Fruit fly (Drosophila melanogaster) whole organism, adult: ENCODE data around the gene CG13698.

ENCODE experiments used
- CG11617 ChIP-seq: fragments of 200-800 bp; sonication (Bioruptor generic); optimal IDR thresholded peaks from 2 replicates; lab custom pipeline; 2017; ENCODE audit warnings: mild to moderate bottlenecking, missing biosample characterization, missing genetic modification reagents, missing genetic modification characterization
- CG12768 ChIP-seq: fragments of 200-800 bp; sonication (Bioruptor generic); optimal IDR thresholded peaks from 2 replicates; lab custom pipeline; 2017; ENCODE audit warnings: missing biosample characterization, missing genetic modification characterization, mild to moderate bottlenecking, moderate library complexity, missing genetic modification reagents
- CG14711 ChIP-seq: fragments of 200-800 bp; sonication (Bioruptor generic); optimal IDR thresholded peaks from 2 replicates; lab custom pipeline; 2018; ENCODE audit warnings: missing biosample characterization, mild to moderate bottlenecking, missing genetic modification characterization, moderate library complexity
- CG1620 ChIP-seq: fragments of 200-800 bp; sonication (Bioruptor generic); optimal IDR thresholded peaks from 2 replicates; lab custom pipeline; 2016; ENCODE audit warnings: missing biosample characterization, missing genetic modification characterization
- CG33017 ChIP-seq: fragments of 200-800 bp; sonication (Bioruptor generic); optimal IDR thresholded peaks from 2 replicates; lab custom pipeline; 2018; ENCODE audit warnings: missing biosample characterization, mild to moderate bottlenecking, missing genetic modification characterization, moderate library complexity
- CG5204 ChIP-seq: fragments of 200-800 bp; sonication (Bioruptor generic); optimal IDR thresholded peaks from 2 replicates; lab custom pipeline; 2016; ENCODE audit warnings: missing biosample characterization, missing genetic modification characterization
- CG7045 ChIP-seq: fragments of 200-800 bp; sonication (Bioruptor generic); optimal IDR thresholded peaks from 2 replicates; lab custom pipeline; 2017; ENCODE audit warnings: missing biosample characterization, mild to moderate bottlenecking, missing genetic modification characterization
- CG7101 ChIP-seq: fragments of 200-800 bp; sonication (Bioruptor generic); optimal IDR thresholded peaks from 2 replicates; lab custom pipeline; 2018; ENCODE audit warnings: missing biosample characterization, mild to moderate bottlenecking, missing genetic modification characterization, moderate library complexity
- Clk ChIP-seq: fragments of 200-800 bp; sonication (Bioruptor generic); optimal IDR thresholded peaks from 2 replicates; lab custom pipeline; 2017; ENCODE audit warnings: missing biosample characterization, missing genetic modification characterization
- Crg-1 ChIP-seq: fragments of 200-800 bp; sonication (Bioruptor generic); optimal IDR thresholded peaks from 2 replicates; lab custom pipeline; 2016; ENCODE audit warnings: missing biosample characterization, missing genetic modification characterization
- Hr96 ChIP-seq: fragments of 200-800 bp; sonication (Bioruptor generic); optimal IDR thresholded peaks from 2 replicates; lab custom pipeline; 2016; ENCODE audit warnings: missing biosample characterization, missing genetic modification characterization
- Mnt ChIP-seq: fragments of 200-800 bp; sonication (Bioruptor generic); optimal IDR thresholded peaks from 2 replicates; lab custom pipeline; 2016; ENCODE audit warnings: missing biosample characterization, mild to moderate bottlenecking, missing genetic modification characterization
- bab1 ChIP-seq: fragments of 200-800 bp; sonication (Bioruptor generic); optimal IDR thresholded peaks from 3 replicates; lab custom pipeline; 2019; ENCODE audit warnings: missing biosample characterization, mild to moderate bottlenecking, missing genetic modification characterization, moderate library complexity
- cic ChIP-seq: fragments of 200-800 bp; sonication (Bioruptor generic); optimal IDR thresholded peaks from 2 replicates; lab custom pipeline; 2017; ENCODE audit warnings: missing biosample characterization, mild to moderate bottlenecking, missing genetic modification characterization, moderate library complexity
- cnc ChIP-seq, 2 experiments: fragments of >200 bp; optimal IDR thresholded peaks; 2 replicates each; lab custom pipeline; 2017
- kay ChIP-seq: fragments of 200-800 bp; sonication (Bioruptor generic); peaks from one replicate; lab custom pipeline; 2016; ENCODE audit warnings: missing biosample characterization, missing genetic modification characterization, borderline replicate concordance
- ovo ChIP-seq: fragments of 200-800 bp; sonication (Bioruptor generic); optimal IDR thresholded peaks from 2 replicates; lab custom pipeline; 2016; ENCODE audit warnings: missing biosample characterization, missing genetic modification characterization
- pad ChIP-seq: fragments of 200-800 bp; sonication (Bioruptor generic); optimal IDR thresholded peaks from 3 replicates; lab custom pipeline; 2017; ENCODE audit warnings: missing biosample characterization, missing genetic modification characterization, mild to moderate bottlenecking, moderate library complexity, missing genetic modification reagents
- tj ChIP-seq: fragments of 200-800 bp; sonication (Bioruptor generic); optimal IDR thresholded peaks from 3 replicates; lab custom pipeline; 2017; ENCODE audit warnings: missing biosample characterization, mild to moderate bottlenecking, missing genetic modification characterization, moderate library complexity
- toe ChIP-seq: fragments of 200-800 bp; sonication (Bioruptor generic); optimal IDR thresholded peaks from 2 replicates; lab custom pipeline; 2016; ENCODE audit warnings: missing biosample characterization, missing genetic modification characterization

The CG13698 gene

DNA sequence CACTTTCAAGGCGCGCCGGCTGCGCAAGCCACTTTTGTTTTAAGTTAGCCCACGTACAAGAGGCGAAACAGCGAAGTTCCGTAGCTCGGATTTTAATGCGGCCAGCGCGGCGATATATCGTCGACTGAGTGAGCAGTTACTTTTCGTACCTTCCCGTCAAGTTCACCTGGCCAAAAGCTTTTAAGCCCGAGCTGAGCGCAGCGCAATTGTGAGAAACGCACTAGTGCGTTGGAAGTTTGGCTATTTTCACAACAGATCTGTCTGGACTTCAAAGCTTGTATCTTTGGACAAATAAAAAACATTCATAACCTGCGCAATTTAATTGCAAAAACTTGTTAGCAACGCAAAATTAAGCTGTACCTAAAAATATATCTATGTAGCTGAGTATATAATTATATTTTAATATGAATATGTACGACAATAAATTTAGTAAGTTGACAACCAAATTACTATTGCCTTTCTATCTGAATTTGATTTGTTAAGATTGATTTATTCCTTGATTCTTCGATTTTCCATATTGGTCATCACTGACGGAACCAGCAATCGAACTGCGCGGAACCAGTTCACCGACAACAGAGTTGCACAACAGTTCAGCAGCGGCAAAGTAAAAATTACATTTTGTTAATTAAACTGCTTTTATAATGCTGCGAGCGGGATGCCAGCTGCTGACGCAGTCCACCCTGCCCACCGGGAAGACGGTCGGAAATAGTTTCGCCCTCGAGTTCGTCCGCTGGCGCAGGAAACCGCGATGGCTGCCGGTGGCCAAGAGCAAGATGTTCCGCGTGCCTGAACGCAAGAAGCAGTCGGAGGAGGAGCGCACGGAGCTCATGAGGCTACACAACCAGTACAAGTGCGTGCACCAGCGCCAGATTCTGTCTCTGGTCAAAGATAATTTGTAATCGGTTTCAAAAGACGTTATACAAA lies at the start of gene CG13698, which contains the start of gene mRpS26:
CG13698 (minus strand) TSS at position 129 of the 924 bp plus-strand sequence.
mRpS26 (plus strand) TSS at position 559 of the 924 bp plus-strand sequence.
- TF ChIP-seq cnc (optimal IDR thresholded peaks at IDR 0.05; lab: Kevin White, UChicago) = no peak
- TF ChIP-seq CG5204 (GFP tag; lab: Kevin White, UChicago) = no peak
- TF ChIP-seq kay (GFP tag; lab: Kevin White, UChicago) = no peak
- TF ChIP-seq toe = peak; percentile 73
- TF ChIP-seq CG11617 (GFP tag; lab: Kevin White, UChicago) = peak; percentile 81
- peak; percentile 92 for TF ChIP-seq tj
- peak; percentile 78 for TF ChIP-seq CG14711
- peak; percentile 46 for TF ChIP-seq Crg-1 (GFP tag; lab: Kevin White, UChicago)
- no peak for TF ChIP-seq Hr96 (GFP tag; lab: Kevin White, UChicago)
- TF ChIP-seq Clk (GFP tag; lab: Kevin White, UChicago) = peak; percentile 34
- peak; percentile 89 for TF ChIP-seq CG12768 (GFP tag; lab: Kevin White, UChicago)
- peak; percentile 15 for TF ChIP-seq ovo (GFP tag; lab: Kevin White, UChicago)
- TF ChIP-seq cic = no peak
- peak; percentile 58 for TF ChIP-seq CG1620
- peak; percentile 82 for TF ChIP-seq CG7045 (GFP tag; lab: Kevin White, UChicago)
- peak; percentile 66 for TF ChIP-seq bab1
- TF ChIP-seq Mnt (GFP tag; lab: Kevin White, UChicago) = peak; percentile 22
- peak; percentile 59 for TF ChIP-seq pad (GFP tag; lab: Kevin White, UChicago)
- peak; percentile 80 for TF ChIP-seq CG33017 (tag; lab: Kevin White, UChicago)
- peak; percentile 79 for TF ChIP-seq CG7101 (tag; lab: Kevin White, UChicago)

DNA sequence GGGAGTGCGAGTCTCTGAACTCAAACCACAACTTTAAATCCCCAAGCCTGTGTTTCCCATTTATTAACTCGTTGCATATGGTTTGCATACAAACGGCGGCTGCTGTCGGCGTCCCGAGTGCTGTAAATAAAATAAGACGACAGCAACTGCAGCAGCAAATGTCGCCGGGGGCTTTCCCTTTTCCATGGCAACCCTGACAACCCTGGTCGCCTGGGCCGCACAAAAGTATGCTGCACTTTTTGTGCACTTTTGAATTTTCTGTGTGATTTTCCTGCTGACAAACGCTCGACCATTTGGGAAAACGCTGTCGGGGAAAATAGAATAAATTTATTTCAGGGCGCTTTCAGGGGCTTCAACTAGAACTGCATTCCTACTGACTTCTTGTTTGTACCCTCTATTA lies 48.2 kb upstream of the CG13698 start:
- no peak for TF ChIP-seq CG5204 (GFP tag; lab: Kevin White, UChicago)
- TF ChIP-seq CG11617 (GFP tag; lab: Kevin White, UChicago) = no peak
- TF ChIP-seq CG7101 (tag; lab: Kevin White, UChicago) = no peak
- peak; percentile 32 for TF ChIP-seq CG14711
- TF ChIP-seq Hr96 (GFP tag; lab: Kevin White, UChicago) = no peak

DNA sequence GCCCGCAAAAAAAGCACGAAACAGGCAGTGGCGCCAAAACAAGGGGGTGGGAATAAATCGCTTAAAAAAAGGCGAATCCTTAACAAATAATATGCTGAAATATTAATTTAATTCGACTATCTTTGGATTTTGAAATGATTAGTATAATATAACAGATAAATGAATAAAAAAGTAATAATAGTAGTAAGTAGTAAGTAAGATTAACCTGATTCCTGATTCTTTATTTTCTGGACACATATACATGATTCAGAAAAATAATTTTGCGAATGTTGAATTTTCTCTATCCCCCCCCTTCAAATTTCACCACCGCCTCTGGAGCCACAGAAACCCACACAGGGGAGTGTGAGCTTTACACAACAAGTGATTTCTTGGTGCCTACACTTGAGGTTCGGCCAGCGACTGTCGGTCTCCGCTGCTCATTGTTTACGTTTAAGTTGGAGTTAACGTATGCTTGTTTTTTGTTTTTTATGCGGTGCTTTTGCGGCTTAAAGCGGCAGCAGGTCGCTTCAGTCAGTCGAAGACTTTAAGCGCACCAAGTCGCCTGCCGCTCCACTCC lies 42.5 kb upstream of the CG13698 start, which contains the start of gene CG7330:
CG7330 (plus strand) TSS at position 506 of the 556 bp plus-strand sequence.
- no peak for TF ChIP-seq CG5204 (GFP tag; lab: Kevin White, UChicago)
- peak; percentile 94 for TF ChIP-seq bab1
- TF ChIP-seq pad (GFP tag; lab: Kevin White, UChicago) = peak; percentile 72
- no peak for TF ChIP-seq cic
- TF ChIP-seq tj = peak; percentile 56
- no peak for TF ChIP-seq kay (GFP tag; lab: Kevin White, UChicago)
- TF ChIP-seq Mnt (GFP tag; lab: Kevin White, UChicago) = no peak
- TF ChIP-seq CG11617 (GFP tag; lab: Kevin White, UChicago) = peak; percentile 53
- no peak for TF ChIP-seq Hr96 (GFP tag; lab: Kevin White, UChicago)
- TF ChIP-seq Clk (GFP tag; lab: Kevin White, UChicago) = no peak
- TF ChIP-seq CG33017 (tag; lab: Kevin White, UChicago) = no peak
- peak; percentile 49 for TF ChIP-seq Crg-1 (GFP tag; lab: Kevin White, UChicago)
- no peak for TF ChIP-seq CG7045 (GFP tag; lab: Kevin White, UChicago)
- TF ChIP-seq CG7101 (tag; lab: Kevin White, UChicago) = peak; percentile 35
- TF ChIP-seq ovo (GFP tag; lab: Kevin White, UChicago) = no peak
- TF ChIP-seq CG12768 (GFP tag; lab: Kevin White, UChicago) = no peak
- TF ChIP-seq toe = peak; percentile 7
- TF ChIP-seq CG14711 = peak; percentile 56
- no peak for TF ChIP-seq cnc (optimal IDR thresholded peaks at IDR 0.05; lab: Kevin White, UChicago)
- peak; percentile 30 for TF ChIP-seq CG1620

DNA sequence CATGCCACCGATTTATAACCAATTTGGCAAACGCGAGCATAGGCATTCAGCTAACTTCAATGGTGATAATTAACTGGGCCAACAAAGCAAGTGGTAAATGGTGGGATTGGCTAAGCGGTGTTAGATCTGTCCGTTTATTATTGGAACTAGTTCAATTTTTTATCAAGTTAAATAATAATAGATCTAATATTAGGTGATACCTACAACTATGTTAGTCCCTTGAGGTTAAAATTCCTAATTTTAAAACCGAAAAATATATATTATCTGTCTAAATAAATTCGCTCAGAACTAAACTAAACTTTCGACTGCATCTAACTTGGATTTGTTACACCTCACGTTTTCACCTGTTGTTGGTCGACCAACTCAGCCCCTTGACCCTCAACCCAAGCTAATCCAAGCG lies 41.6 kb upstream of the CG13698 start:
- TF ChIP-seq Hr96 (GFP tag; lab: Kevin White, UChicago) (no peak), cnc (optimal IDR thresholded peaks at IDR 0.05; lab: Kevin White, UChicago) (no peak), CG12768 (GFP tag; lab: Kevin White, UChicago) (no peak), CG14711 (no peak), pad (GFP tag; lab: Kevin White, UChicago) (no peak), CG11617 (GFP tag; lab: Kevin White, UChicago) (no peak), Clk (GFP tag; lab: Kevin White, UChicago) (no peak), CG7101 (tag; lab: Kevin White, UChicago) (no peak), Mnt (GFP tag; lab: Kevin White, UChicago) (no peak), CG33017 (tag; lab: Kevin White, UChicago) (no peak), tj (no peak), CG1620 (no peak)

DNA sequence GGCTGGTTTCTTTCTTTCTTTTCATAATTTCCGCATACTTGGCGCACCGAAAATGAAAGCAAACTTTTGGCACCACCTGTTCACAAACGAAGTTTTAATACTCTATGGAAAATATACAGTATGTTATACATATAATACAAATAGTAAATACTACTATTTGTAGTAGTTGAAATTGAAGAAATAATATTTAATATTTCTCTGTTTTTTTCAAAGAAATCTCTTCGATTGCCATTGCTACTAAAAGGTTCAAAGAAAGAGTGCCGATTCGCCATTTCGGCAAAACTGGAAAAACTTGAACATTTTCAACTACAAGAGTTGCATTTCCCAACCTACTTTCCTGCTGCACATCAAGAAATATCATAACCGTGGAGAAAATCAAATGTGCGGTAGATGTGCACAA lies 40.9 kb upstream of the CG13698 start:
- no peak for TF ChIP-seq toe
- no peak for TF ChIP-seq CG7101 (tag; lab: Kevin White, UChicago)
- no peak for TF ChIP-seq pad (GFP tag; lab: Kevin White, UChicago)
- no peak for TF ChIP-seq kay (GFP tag; lab: Kevin White, UChicago)
- no peak for TF ChIP-seq CG7045 (GFP tag; lab: Kevin White, UChicago)
- no peak for TF ChIP-seq CG5204 (GFP tag; lab: Kevin White, UChicago)
- no peak for TF ChIP-seq CG1620
- TF ChIP-seq CG33017 (tag; lab: Kevin White, UChicago) = no peak
- no peak for TF ChIP-seq CG14711
- no peak for TF ChIP-seq Mnt (GFP tag; lab: Kevin White, UChicago)
- no peak for TF ChIP-seq cnc (optimal IDR thresholded peaks at IDR 0.05; lab: Kevin White, UChicago)
- no peak for TF ChIP-seq ovo (GFP tag; lab: Kevin White, UChicago)
- no peak for TF ChIP-seq Clk (GFP tag; lab: Kevin White, UChicago)
- no peak for TF ChIP-seq Hr96 (GFP tag; lab: Kevin White, UChicago)
- TF ChIP-seq tj = no peak
- TF ChIP-seq CG12768 (GFP tag; lab: Kevin White, UChicago) = no peak
